Fruit fly (Drosophila melanogaster) whole organism, embryonic: ENCODE measurements around the gene HemK2.

ENCODE experiments used
- C15 ChIP-seq: fragments of 200-800 bp; sonication (Bioruptor generic); IDR thresholded peaks from 3 replicates; pipeline ENCODE4 v1.3.6; 2022; ENCODE audit warnings: missing biosample characterization, missing genetic modification characterization
- CG10959 ChIP-seq: fragments of 200-800 bp; sonication (Bioruptor generic); IDR thresholded peaks from 2 replicates; pipeline ENCODE4 v1.3.6; 2022; ENCODE audit warnings: missing biosample characterization, missing genetic modification characterization
- CG13424 ChIP-seq: fragments of 200-800 bp; sonication (Bioruptor generic); optimal IDR thresholded peaks from 2 replicates; lab custom pipeline; 2019; ENCODE audit warnings: missing biosample characterization, mild to moderate bottlenecking, missing genetic modification characterization, moderate library complexity
- CG15073 ChIP-seq: fragments of 200-800 bp; sonication (Bioruptor generic); optimal IDR thresholded peaks from 2 replicates; lab custom pipeline; 2016; ENCODE audit warnings: missing biosample characterization, missing genetic modification characterization
- CG16863 ChIP-seq: fragments of 200-800 bp; sonication (Bioruptor generic); optimal IDR thresholded peaks from 3 replicates; lab custom pipeline; 2016; ENCODE audit warnings: missing biosample characterization, missing genetic modification characterization
- CG17568 ChIP-seq: fragments of 200-800 bp; sonication (Bioruptor generic); optimal IDR thresholded peaks from 2 replicates; lab custom pipeline; 2018; ENCODE audit warnings: missing biosample characterization, mild to moderate bottlenecking, missing genetic modification characterization, moderate library complexity
- CG18262 ChIP-seq: fragments of 200-800 bp; optimal IDR thresholded peaks from 3 replicates; lab custom pipeline; 2019; ENCODE audit warnings: missing biosample characterization, mild to moderate bottlenecking, missing genetic modification characterization, moderate library complexity
- CG31441 ChIP-seq: fragments of 200-800 bp; sonication (Bioruptor generic); IDR thresholded peaks from 2 replicates; pipeline ENCODE4 v1.3.6; 2022; ENCODE audit warnings: missing biosample characterization, missing genetic modification characterization
- CG32532 ChIP-seq: fragments of 200-800 bp; sonication (Bioruptor generic); IDR thresholded peaks from 2 replicates; pipeline ENCODE4 v1.3.6; 2022; ENCODE audit warnings: missing biosample characterization, missing genetic modification characterization
- CG4282 ChIP-seq: fragments of 200-800 bp; sonication (Bioruptor generic); optimal IDR thresholded peaks from 2 replicates; lab custom pipeline; 2016; ENCODE audit warnings: missing biosample characterization, missing genetic modification characterization
- CG4424 ChIP-seq: fragments of 200-800 bp; sonication (Bioruptor generic); optimal IDR thresholded peaks from 3 replicates; lab custom pipeline; 2016; ENCODE audit warnings: missing biosample characterization, missing genetic modification characterization
- CG4854 ChIP-seq: fragments of 200-800 bp; sonication (Bioruptor generic); optimal IDR thresholded peaks from 2 replicates; lab custom pipeline; 2016; ENCODE audit warnings: missing biosample characterization, missing genetic modification characterization, inconsistent platforms
- CG5245 ChIP-seq: fragments of 200-800 bp; sonication (Bioruptor generic); optimal IDR thresholded peaks from 3 replicates; lab custom pipeline; 2016; ENCODE audit warnings: missing biosample characterization, missing genetic modification characterization
- CG6254 ChIP-seq: fragments of 200-800 bp; sonication (Bioruptor generic); optimal IDR thresholded peaks from 3 replicates; lab custom pipeline; 2017; ENCODE audit warnings: mild to moderate bottlenecking, missing biosample characterization, missing genetic modification reagents, missing genetic modification characterization
- CG6854 ChIP-seq: fragments of 200-800 bp; sonication (Bioruptor generic); optimal IDR thresholded peaks from 3 replicates; lab custom pipeline; 2017; ENCODE audit warnings: missing biosample characterization, mild to moderate bottlenecking, missing genetic modification characterization
- CG7372 ChIP-seq: fragments of 200-800 bp; sonication (Bioruptor generic); IDR thresholded peaks from 2 replicates; pipeline ENCODE4 v1.3.6; 2022; ENCODE audit warnings: missing biosample characterization, missing genetic modification characterization
- CG7786 ChIP-seq: fragments of 200-800 bp; sonication (Bioruptor generic); optimal IDR thresholded peaks from 2 replicates; lab custom pipeline; 2016; ENCODE audit warnings: missing biosample characterization, missing genetic modification characterization
- CG7839 ChIP-seq: fragments of 200-800 bp; sonication (Bioruptor generic); optimal IDR thresholded peaks from 3 replicates; lab custom pipeline; 2018; ENCODE audit warnings: missing biosample characterization, mild to moderate bottlenecking, missing genetic modification characterization, moderate library complexity
- CG8089 ChIP-seq: fragments of 200-800 bp; sonication (Bioruptor generic); optimal IDR thresholded peaks from 3 replicates; lab custom pipeline; 2016; ENCODE audit warnings: missing biosample characterization, missing genetic modification characterization
- CTCF ChIP-seq: fragments of 200-800 bp; sonication (Bioruptor generic); optimal IDR thresholded peaks from 2 replicates; lab custom pipeline; 2017; ENCODE audit warnings: missing biosample characterization, mild to moderate bottlenecking, missing genetic modification characterization, moderate library complexity
- CrebB ChIP-seq: fragments of 200-800 bp; sonication (Bioruptor generic); optimal IDR thresholded peaks from 3 replicates; lab custom pipeline; 2018; ENCODE audit warnings: missing biosample characterization, mild to moderate bottlenecking, missing genetic modification characterization
- D ChIP-seq, 2 experiments: fragments of 200-800 bp in 1 of 2; fragments of >200 bp in 1 of 2; sonication (Bioruptor generic) in 1 of 2; optimal IDR thresholded peaks; 2 replicates in 1 of 2; 3 replicates in 1 of 2; lab custom pipeline; 2017; ENCODE audit warnings: mild to moderate bottlenecking in 1 of 2, missing biosample characterization in 1 of 2, missing genetic modification characterization in 1 of 2, missing genetic modification reagents in 1 of 2
- Dip3 ChIP-seq: fragments of 200-800 bp; sonication (Bioruptor generic); optimal IDR thresholded peaks from 3 replicates; lab custom pipeline; 2016; ENCODE audit warnings: missing biosample characterization, missing genetic modification characterization
- Dp ChIP-seq: fragments of 200-800 bp; sonication (Bioruptor generic); optimal IDR thresholded peaks from 2 replicates; lab custom pipeline; 2018; ENCODE audit warnings: missing biosample characterization, mild to moderate bottlenecking, missing genetic modification characterization, moderate library complexity
- Fer1 ChIP-seq: fragments of 200-800 bp; sonication (Bioruptor generic); optimal IDR thresholded peaks from 2 replicates; lab custom pipeline; 2017; ENCODE audit warnings: missing biosample characterization, mild to moderate bottlenecking, missing genetic modification characterization
- Fer2 ChIP-seq: fragments of 200-800 bp; sonication (Bioruptor generic); optimal IDR thresholded peaks from 2 replicates; lab custom pipeline; 2018; ENCODE audit warnings: missing biosample characterization, mild to moderate bottlenecking, missing genetic modification characterization, moderate library complexity
- HLH3B ChIP-seq: fragments of 200-800 bp; sonication (Bioruptor generic); IDR thresholded peaks from 2 replicates; pipeline ENCODE4 v1.3.6; 2022; ENCODE audit warnings: missing biosample characterization, missing genetic modification characterization
- HLH4C ChIP-seq: fragments of 200-800 bp; sonication (Bioruptor generic); IDR thresholded peaks from 3 replicates; pipeline ENCODE4 v1.3.6; 2022; ENCODE audit warnings: missing biosample characterization, missing genetic modification characterization; ENCODE audit not compliant: partially characterized antibody
- Hr51 ChIP-seq, 2 experiments: fragments of 200-800 bp; sonication (Bioruptor generic); optimal IDR thresholded peaks; 2 replicates in 1 of 2; 3 replicates in 1 of 2; lab custom pipeline; 2016 to 2018; ENCODE audit warnings: missing biosample characterization in 2 of 2, missing genetic modification characterization in 2 of 2, mild to moderate bottlenecking in 1 of 2, moderate library complexity in 1 of 2
- Oli ChIP-seq: fragments of 200-800 bp; sonication (Bioruptor generic); optimal IDR thresholded peaks from 2 replicates; lab custom pipeline; 2018; ENCODE audit warnings: missing biosample characterization, mild to moderate bottlenecking, missing genetic modification characterization, moderate library complexity
- Rx ChIP-seq: fragments of 200-800 bp; sonication (Bioruptor generic); IDR thresholded peaks from 2 replicates; pipeline ENCODE4 v1.3.6; 2022; ENCODE audit warnings: missing biosample characterization, missing genetic modification characterization
- Sin3A ChIP-seq: fragments of >200 bp; optimal IDR thresholded peaks from 2 replicates; lab custom pipeline; 2018
- Six4 ChIP-seq: fragments of 200-800 bp; sonication (Bioruptor generic); optimal IDR thresholded peaks from 2 replicates; lab custom pipeline; 2016; ENCODE audit warnings: missing biosample characterization, missing genetic modification characterization
- bigmax ChIP-seq: fragments of 200-800 bp; sonication (Bioruptor generic); optimal IDR thresholded peaks from 2 replicates; lab custom pipeline; 2018; ENCODE audit warnings: missing biosample characterization, mild to moderate bottlenecking, missing genetic modification characterization
- ci ChIP-seq: fragments of 200-800 bp; sonication (Bioruptor generic); IDR thresholded peaks from 3 replicates; pipeline ENCODE4 v1.3.6; 2022; ENCODE audit warnings: missing biosample characterization, missing genetic modification characterization
- crp ChIP-seq, 2 experiments: fragments of 200-800 bp; sonication (Bioruptor generic); optimal IDR thresholded peaks; 2 replicates in 1 of 2; 3 replicates in 1 of 2; lab custom pipeline; 2017; ENCODE audit warnings: missing biosample characterization in 2 of 2, missing genetic modification characterization in 2 of 2, mild to moderate bottlenecking in 1 of 2, moderate library complexity in 1 of 2
- da ChIP-seq: fragments of 200-800 bp; sonication (Bioruptor generic); optimal IDR thresholded peaks from 2 replicates; lab custom pipeline; 2016; ENCODE audit warnings: missing biosample characterization, missing genetic modification characterization
- dan ChIP-seq: fragments of 200-800 bp; sonication (Bioruptor generic); IDR thresholded peaks from 2 replicates; pipeline ENCODE4 v1.3.6; 2022; ENCODE audit warnings: missing biosample characterization, missing genetic modification characterization
- ems ChIP-seq: fragments of 200-800 bp; sonication (Bioruptor generic); optimal IDR thresholded peaks from 3 replicates; lab custom pipeline; 2016; ENCODE audit warnings: missing biosample characterization, missing genetic modification characterization
- exex ChIP-seq: fragments of 200-800 bp; sonication (Bioruptor generic); optimal IDR thresholded peaks from 4 replicates; lab custom pipeline; 2018; ENCODE audit warnings: missing biosample characterization, mild to moderate bottlenecking, missing genetic modification characterization, moderate library complexity
- luna ChIP-seq: fragments of 200-800 bp; sonication (Bioruptor generic); optimal IDR thresholded peaks from 2 replicates; lab custom pipeline; 2016; ENCODE audit warnings: missing biosample characterization, missing genetic modification characterization
- nerfin-1 ChIP-seq: fragments of 200-800 bp; sonication (Bioruptor generic); optimal IDR thresholded peaks from 3 replicates; lab custom pipeline; 2019; ENCODE audit warnings: missing biosample characterization, mild to moderate bottlenecking, missing genetic modification characterization, moderate library complexity
- pros ChIP-seq: fragments of 200-800 bp; sonication (Bioruptor generic); optimal IDR thresholded peaks from 3 replicates; lab custom pipeline; 2019; ENCODE audit warnings: missing biosample characterization, mild to moderate bottlenecking, missing genetic modification characterization, moderate library complexity
- sisA ChIP-seq: fragments of 200-800 bp; sonication (Bioruptor generic); IDR thresholded peaks from 2 replicates; pipeline ENCODE4 v1.3.6; 2022; ENCODE audit warnings: missing biosample characterization, missing genetic modification characterization
- ttk ChIP-seq: fragments of 200-800 bp; sonication (Bioruptor generic); IDR thresholded peaks from 2 replicates; pipeline ENCODE4 v2.1.2; 2022; ENCODE audit warnings: missing biosample characterization, missing genetic modification characterization
- vvl ChIP-seq: fragments of 200-800 bp; sonication (Bioruptor generic); IDR thresholded peaks from 2 replicates; pipeline ENCODE4 v1.3.6; 2022; ENCODE audit warnings: missing biosample characterization, missing genetic modification characterization
- wdn ChIP-seq: fragments of 200-800 bp; sonication (Bioruptor generic); IDR thresholded peaks from 2 replicates; pipeline ENCODE4 v1.3.6; 2022; ENCODE audit warnings: missing biosample characterization, missing genetic modification characterization

Gene HemK2

DNA sequence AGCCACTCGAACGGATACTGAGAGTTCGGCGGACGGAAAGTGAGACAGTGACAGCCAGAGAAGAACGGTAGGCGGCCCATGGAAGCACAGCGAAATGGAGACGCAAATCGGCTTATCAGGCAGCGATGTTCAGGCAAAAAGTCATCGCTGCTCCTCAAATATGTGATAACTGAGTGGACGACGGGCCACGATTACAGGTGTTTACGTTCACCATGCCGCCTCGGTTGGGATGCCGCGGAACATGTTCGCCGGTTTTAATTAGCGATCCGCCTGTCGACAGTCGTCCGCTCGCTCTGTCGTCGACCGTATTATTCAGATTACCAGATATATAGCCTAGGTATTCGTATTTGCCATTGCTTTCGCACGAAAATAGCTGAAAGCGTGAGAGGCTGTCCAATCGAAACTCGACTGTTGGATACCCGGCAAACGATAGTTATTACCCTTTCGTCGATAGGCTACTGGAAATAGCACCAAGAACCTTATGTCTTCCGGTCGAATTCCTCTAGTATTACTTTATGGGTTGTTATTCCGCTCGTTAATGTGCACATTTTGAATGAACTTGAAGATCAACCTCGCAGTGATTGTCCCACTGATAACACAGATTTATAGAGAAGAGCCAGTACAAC is 8.3 kb downstream of the HemK2 start (continued):
- no peak for TF ChIP-seq HLH4C

DNA sequence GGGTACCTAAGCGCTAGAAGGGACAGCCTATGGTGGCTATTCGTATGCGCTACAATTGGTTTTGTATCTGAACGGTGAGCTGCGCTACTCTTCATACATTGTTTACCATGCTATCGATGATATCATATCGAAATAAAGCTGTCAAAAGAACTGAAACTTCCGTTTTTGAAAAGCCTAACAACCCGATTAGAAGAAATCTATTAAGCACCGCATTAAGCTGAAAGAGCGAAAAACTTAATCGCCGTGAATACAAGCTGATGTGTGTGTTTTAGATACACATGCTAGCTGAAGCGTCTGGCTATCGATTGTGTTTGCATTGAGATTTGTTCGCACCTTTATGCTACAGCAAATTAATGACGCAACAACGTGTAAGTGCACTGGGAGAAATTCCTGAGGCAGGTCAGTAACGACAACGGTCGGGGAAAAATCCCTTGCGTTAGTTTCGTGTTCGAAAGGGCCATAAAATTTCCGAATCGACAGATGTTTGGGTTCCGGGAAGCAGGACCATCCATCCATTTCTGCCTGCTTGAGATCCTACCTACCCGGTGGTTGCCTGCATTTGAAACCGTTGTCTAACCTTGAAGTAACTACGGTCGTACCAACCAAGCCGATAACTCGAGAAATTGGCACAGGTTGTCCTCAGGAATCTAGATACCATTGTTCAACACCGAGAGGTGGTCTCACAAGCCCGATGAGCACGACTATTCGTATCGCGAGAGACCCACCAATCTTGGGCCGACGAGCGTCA is 9.0 kb downstream of the HemK2 start:
- TF ChIP-seq Six4 (GFP tag; lab: Kevin White, UChicago) (peak; percentile 72), ci (GFP tag; lab: Robert Waterston, UW) (no peak), pros (GFP tag; lab: Kevin White, UChicago) (peak; percentile 31), CG5245 (GFP tag; lab: Kevin White, UChicago) (peak; percentile 63), CG8089 (GFP tag; lab: Kevin White, UChicago) (peak; percentile 73), CG6254 (GFP tag; lab: Kevin White, UChicago) (peak; percentile 20), vvl (GFP tag; lab: Robert Waterston, UW) (no peak), crp (GFP tag; optimal IDR thresholded peaks at IDR 0.05; lab: Kevin White, UChicago) (peak in 1 of 2 experiments; percentile 16), CG31441 (GFP tag; lab: Robert Waterston, UW) (no peak), D (optimal IDR thresholded peaks at IDR 0.05; lab: Kevin White, UChicago) (peak; percentile 39), D (GFP tag; optimal IDR thresholded peaks at IDR 0.05; lab: Kevin White, UChicago) (peak; percentile 74), bigmax (GFP tag; lab: Kevin White, UChicago) (peak; percentile 55), CG7786 (peak; percentile 76), CTCF (GFP tag; lab: Kevin White, UChicago) (no peak), CG18262 (tag; lab: Kevin White, UChicago) (peak; percentile 83), sisA (no peak), CG6854 (GFP tag; lab: Kevin White, UChicago) (peak; percentile 76), CG17568 (GFP tag; lab: Kevin White, UChicago) (peak; percentile 80), CG7839 (tag; lab: Kevin White, UChicago) (peak; percentile 87), dan (GFP tag; lab: Robert Waterston, UW) (no peak), CrebB (tag; lab: Kevin White, UChicago) (peak; percentile 77), ttk (no peak), Hr51 (GFP tag; optimal IDR thresholded peaks at IDR 0.05; lab: Kevin White, UChicago) (peak; percentile 71 to 86), CG4424 (peak; percentile 72), HLH3B (GFP tag; lab: Robert Waterston, UW) (no peak), Dip3 (GFP tag; lab: Kevin White, UChicago) (peak; percentile 81), CG10959 (GFP tag; lab: Robert Waterston, UW) (no peak), CG15073 (no peak), luna (GFP tag; lab: Kevin White, UChicago) (peak; percentile 81), Fer1 (GFP tag; lab: Kevin White, UChicago) (peak; percentile 86), CG7372 (no peak), CG16863 (peak; percentile 51), Sin3A (lab: Kevin White, UChicago) (no peak), C15 (GFP tag; lab: Robert Waterston, UW) (no peak), CG13424 (tag; lab: Kevin White, UChicago) (peak; percentile 73), Dp (GFP tag; lab: Kevin White, UChicago) (peak; percentile 0), nerfin-1 (tag; lab: Kevin White, UChicago) (peak; percentile 46), Rx (no peak), CG4282 (GFP tag; lab: Kevin White, UChicago) (peak; percentile 60), wdn (GFP tag; lab: Robert Waterston, UW) (no peak), CG32532 (GFP tag; lab: Robert Waterston, UW) (no peak), CG4854 (GFP tag; lab: Kevin White, UChicago) (peak; percentile 58), Fer2 (peak; percentile 55), ems (peak; percentile 79), exex (tag; lab: Kevin White, UChicago) (peak; percentile 86), da (peak; percentile 62), Oli (tag; lab: Kevin White, UChicago) (peak; percentile 78)
